Fruit fly (Drosophila melanogaster) whole organism, embryonic: ENCODE results near the gene CG4004.
A peak's percentile ranks its signal among the peaks of the same experiment; 100 is the strongest.

Experiments used
- Adf1 ChIP-seq: fragments of 200-800 bp; sonication (Bioruptor generic); IDR thresholded peaks from 2 replicates; pipeline ENCODE4 v1.3.6; 2022; ENCODE audit warnings: missing biosample characterization, missing genetic modification characterization
- CG10979 ChIP-seq: fragments of 200-800 bp; sonication (Bioruptor generic); optimal IDR thresholded peaks from 2 replicates; lab custom pipeline; 2018; ENCODE audit warnings: missing biosample characterization, mild to moderate bottlenecking, missing genetic modification characterization, moderate library complexity
- CG12236 ChIP-seq: fragments of 200-800 bp; sonication (Bioruptor generic); optimal IDR thresholded peaks from 2 replicates; lab custom pipeline; 2016; ENCODE audit warnings: missing biosample characterization, missing genetic modification characterization
- CG13424 ChIP-seq: fragments of 200-800 bp; sonication (Bioruptor generic); optimal IDR thresholded peaks from 2 replicates; lab custom pipeline; 2019; ENCODE audit warnings: missing biosample characterization, mild to moderate bottlenecking, missing genetic modification characterization, moderate library complexity
- CG14050 ChIP-seq: fragments of 200-800 bp; sonication (Bioruptor generic); IDR thresholded peaks from 3 replicates; pipeline ENCODE4 v1.3.6; 2022; ENCODE audit warnings: missing biosample characterization, missing genetic modification characterization
- CG14441 ChIP-seq: fragments of 200-800 bp; sonication (Bioruptor generic); IDR thresholded peaks from 2 replicates; pipeline ENCODE4 v1.3.6; 2022; ENCODE audit warnings: missing biosample characterization, missing genetic modification characterization
- CG14710 ChIP-seq: fragments of 200-800 bp; sonication (Bioruptor generic); optimal IDR thresholded peaks from 3 replicates; lab custom pipeline; 2019; ENCODE audit warnings: missing biosample characterization, mild to moderate bottlenecking, missing genetic modification characterization, moderate library complexity
- CG15073 ChIP-seq: fragments of 200-800 bp; sonication (Bioruptor generic); optimal IDR thresholded peaks from 2 replicates; lab custom pipeline; 2016; ENCODE audit warnings: missing biosample characterization, missing genetic modification characterization
- CG16815 ChIP-seq: fragments of 200-800 bp; sonication (Bioruptor generic); optimal IDR thresholded peaks from 3 replicates; lab custom pipeline; 2017; ENCODE audit warnings: missing biosample characterization, mild to moderate bottlenecking, missing genetic modification characterization
- CG17912 ChIP-seq: fragments of 200-800 bp; sonication (Bioruptor generic); optimal IDR thresholded peaks from 2 replicates; lab custom pipeline; 2018; ENCODE audit warnings: missing biosample characterization, mild to moderate bottlenecking, missing genetic modification characterization
- CG3065 ChIP-seq: fragments of 200-800 bp; sonication (Bioruptor generic); optimal IDR thresholded peaks from 2 replicates; lab custom pipeline; 2016; ENCODE audit warnings: missing biosample characterization, missing genetic modification characterization
- CG32767 ChIP-seq: fragments of 200-800 bp; sonication (Bioruptor generic); IDR thresholded peaks from 2 replicates; pipeline ENCODE4 v1.3.6; 2022; ENCODE audit warnings: missing biosample characterization, missing genetic modification characterization
- CG3726 ChIP-seq: fragments of 200-800 bp; sonication (Bioruptor generic); IDR thresholded peaks from 3 replicates; pipeline ENCODE4, ENCODE4 v1.3.6; 2022; ENCODE audit warnings: missing biosample characterization, missing genetic modification characterization
- CG5180 ChIP-seq: fragments of 200-800 bp; sonication (Bioruptor generic); optimal IDR thresholded peaks from 3 replicates; lab custom pipeline; 2017; ENCODE audit warnings: missing biosample characterization, missing genetic modification characterization, mild to moderate bottlenecking, moderate library complexity, missing genetic modification reagents
- CG5245 ChIP-seq: fragments of 200-800 bp; sonication (Bioruptor generic); optimal IDR thresholded peaks from 3 replicates; lab custom pipeline; 2016; ENCODE audit warnings: missing biosample characterization, missing genetic modification characterization
- D19A ChIP-seq: fragments of 200-800 bp; optimal IDR thresholded peaks from 3 replicates; lab custom pipeline; 2019; ENCODE audit warnings: missing biosample characterization, mild to moderate bottlenecking, missing genetic modification characterization, moderate library complexity
- Drgx ChIP-seq: fragments of 200-800 bp; sonication (Bioruptor generic); IDR thresholded peaks from 2 replicates; pipeline ENCODE4 v1.3.6; 2022; ENCODE audit warnings: missing biosample characterization, missing genetic modification characterization
- HLHmδ ChIP-seq: fragments of 200-800 bp; sonication (Bioruptor generic); optimal IDR thresholded peaks from 2 replicates; lab custom pipeline; 2018; ENCODE audit warnings: missing biosample characterization, mild to moderate bottlenecking, missing genetic modification characterization, moderate library complexity
- Lhr ChIP-seq: fragments of 200-800 bp; sonication (Bioruptor generic); optimal IDR thresholded peaks from 3 replicates; lab custom pipeline; 2017; ENCODE audit warnings: mild to moderate bottlenecking, missing biosample characterization, missing genetic modification reagents, missing genetic modification characterization
- Opbp ChIP-seq: fragments of 200-800 bp; sonication (Bioruptor generic); IDR thresholded peaks from 3 replicates; pipeline ENCODE4 v1.3.6; 2022; ENCODE audit warnings: missing biosample characterization, missing genetic modification characterization; ENCODE audit not compliant: partially characterized antibody
- ara ChIP-seq: fragments of 200-800 bp; sonication (Bioruptor generic); IDR thresholded peaks from 2 replicates; pipeline ENCODE4 v1.3.6; 2022; ENCODE audit warnings: missing biosample characterization, missing genetic modification characterization
- btn ChIP-seq: fragments of 200-800 bp; sonication (Bioruptor generic); optimal IDR thresholded peaks from 2 replicates; lab custom pipeline; 2016; ENCODE audit warnings: missing biosample characterization, missing genetic modification characterization
- crol ChIP-seq: fragments of 200-800 bp; sonication (Bioruptor generic); IDR thresholded peaks from 2 replicates; pipeline ENCODE4 v1.3.6; 2022; ENCODE audit warnings: missing biosample characterization, missing genetic modification characterization
- dmrt11E ChIP-seq: fragments of 200-800 bp; sonication (Bioruptor generic); optimal IDR thresholded peaks from 3 replicates; lab custom pipeline; 2018; ENCODE audit warnings: missing biosample characterization, mild to moderate bottlenecking, missing genetic modification characterization, moderate library complexity
- fd102C ChIP-seq: fragments of 200-800 bp; sonication (Bioruptor generic); optimal IDR thresholded peaks from 2 replicates; lab custom pipeline; 2018; ENCODE audit warnings: missing biosample characterization, mild to moderate bottlenecking, missing genetic modification characterization, moderate library complexity
- ftz-f1 ChIP-seq: fragments of 200-800 bp; sonication (Bioruptor generic); optimal IDR thresholded peaks from 2 replicates; lab custom pipeline; 2016; ENCODE audit warnings: missing biosample characterization, missing genetic modification characterization
- kay ChIP-seq: fragments of 200-800 bp; sonication (Bioruptor generic); optimal IDR thresholded peaks from 2 replicates; lab custom pipeline; 2016; ENCODE audit warnings: missing biosample characterization, missing genetic modification characterization
- lab ChIP-seq: fragments of 200-800 bp; sonication (Bioruptor generic); optimal IDR thresholded peaks from 3 replicates; lab custom pipeline; 2017; ENCODE audit warnings: missing biosample characterization, missing genetic modification characterization, mild to moderate bottlenecking, moderate library complexity, missing genetic modification reagents
- nau ChIP-seq: fragments of 200-800 bp; sonication (Bioruptor generic); optimal IDR thresholded peaks from 3 replicates; lab custom pipeline; 2017; ENCODE audit warnings: missing biosample characterization, mild to moderate bottlenecking, missing genetic modification characterization, missing genetic modification reagents
- nmo ChIP-seq: fragments of 200-800 bp; sonication (Bioruptor generic); optimal IDR thresholded peaks from 2 replicates; lab custom pipeline; 2018; ENCODE audit warnings: missing biosample characterization, mild to moderate bottlenecking, missing genetic modification characterization, moderate library complexity
- nom ChIP-seq: fragments of 200-800 bp; sonication (Bioruptor generic); optimal IDR thresholded peaks from 2 replicates; lab custom pipeline; 2017; ENCODE audit warnings: missing biosample characterization, missing genetic modification characterization, mild to moderate bottlenecking, moderate library complexity, missing genetic modification reagents
- phol ChIP-seq: fragments of 200-800 bp; sonication (Bioruptor generic); optimal IDR thresholded peaks from 3 replicates; lab custom pipeline; 2018; ENCODE audit warnings: missing biosample characterization, mild to moderate bottlenecking, missing genetic modification characterization, moderate library complexity
- prd ChIP-seq, 3 experiments: fragments of >200 bp in 2 of 3; fragments of 200-800 bp in 1 of 3; sonication (Bioruptor generic) in 1 of 3; optimal IDR thresholded peaks in 2 of 3; IDR thresholded peaks in 1 of 3; 2 replicates in 2 of 3; 3 replicates in 1 of 3; pipeline versions ENCODE4 v1.3.6 to Lab custom; 2017 to 2022; ENCODE audit warnings: missing biosample characterization in 1 of 3, missing genetic modification characterization in 1 of 3
- sens-2 ChIP-seq: fragments of 200-800 bp; sonication (Bioruptor generic); IDR thresholded peaks from 2 replicates; pipeline ENCODE4 v1.3.6; 2022; ENCODE audit warnings: missing biosample characterization, missing genetic modification characterization
- yki ChIP-seq: fragments of >200 bp; optimal IDR thresholded peaks from 3 replicates; lab custom pipeline; 2018
- zen2 ChIP-seq: fragments of 200-800 bp; sonication (Bioruptor generic); IDR thresholded peaks from 3 replicates; pipeline ENCODE4 v1.3.6; 2022; ENCODE audit warnings: missing biosample characterization, missing genetic modification characterization; ENCODE audit not compliant: partially characterized antibody

CG4004 gene

dm6 chrX:12742651-12743020, 1.4 kb upstream of the CG4004 start:
- TF ChIP-seq CG3065 (GFP tag; lab: Kevin White, UChicago) (no peak), Adf1 (GFP tag; lab: Robert Waterston, UW) (peak; percentile 67; the same call in 1 of the 2 replicates), CG5245 (GFP tag; lab: Kevin White, UChicago) (no peak), CG15073 (peak; percentile 95), CG16815 (GFP tag; lab: Kevin White, UChicago) (no peak), HLHmδ (no peak)

DNA sequence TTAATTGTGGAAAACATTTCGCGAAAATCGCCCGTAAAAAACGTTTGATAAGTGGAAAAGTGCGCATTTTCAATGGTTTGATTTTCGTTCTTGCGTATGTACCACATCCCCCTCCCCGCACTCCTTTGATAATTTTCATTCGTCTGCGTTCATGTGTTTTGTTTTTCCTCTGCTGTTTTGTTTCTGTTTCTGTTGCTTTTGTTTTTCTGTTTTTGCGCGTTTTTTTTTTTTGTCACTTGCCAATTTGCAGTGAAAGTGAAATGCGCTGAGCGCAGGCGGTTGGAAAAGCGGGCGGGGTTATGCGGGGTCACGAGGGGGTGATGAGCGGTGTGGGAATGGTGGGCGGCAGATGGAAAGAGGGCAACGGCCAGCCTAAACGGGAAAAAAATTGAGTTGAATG, 716 bp upstream of the CG4004 start:
- TF ChIP-seq ftz-f1 (GFP tag; lab: Kevin White, UChicago) = no peak
- no peak for TF ChIP-seq nmo
- TF ChIP-seq fd102C (GFP tag; lab: Kevin White, UChicago) = no peak
- TF ChIP-seq CG32767 = no peak
- TF ChIP-seq CG14441 = no peak
- TF ChIP-seq btn (GFP tag; lab: Kevin White, UChicago) = no peak
- no peak for TF ChIP-seq kay
- no peak for TF ChIP-seq CG12236
- peak; percentile 3 for TF ChIP-seq nom (GFP tag; lab: Kevin White, UChicago)
- no peak for TF ChIP-seq prd (optimal IDR thresholded peaks at IDR 0.05; lab: Kevin White, UChicago)
- TF ChIP-seq prd (GFP tag; IDR thresholded peaks at IDR 0.05; lab: Robert Waterston, UW) = no peak
- TF ChIP-seq Lhr (GFP tag; lab: Kevin White, UChicago) = no peak
- TF ChIP-seq lab (GFP tag; lab: Kevin White, UChicago) = no peak
- no peak for TF ChIP-seq nau (GFP tag; lab: Kevin White, UChicago)
- TF ChIP-seq crol (GFP tag; lab: Robert Waterston, UW) = peak; percentile 62
- no peak for TF ChIP-seq CG14050 (GFP tag; lab: Robert Waterston, UW)
- peak; percentile 69 for TF ChIP-seq Drgx (GFP tag; lab: Robert Waterston, UW)
- TF ChIP-seq sens-2 = no peak
- TF ChIP-seq ara (GFP tag; lab: Robert Waterston, UW) = no peak
- TF ChIP-seq CG3726 = no peak
- no peak for TF ChIP-seq yki
- no peak for TF ChIP-seq CG14710 (tag; lab: Kevin White, UChicago)
- no peak for TF ChIP-seq CG17912 (GFP tag; lab: Kevin White, UChicago)

- peak; percentile 0 for TF ChIP-seq phol (tag; lab: Kevin White, UChicago)
- peak; percentile 12 for TF ChIP-seq dmrt11E (tag; lab: Kevin White, UChicago)
- TF ChIP-seq CG10979 (tag; lab: Kevin White, UChicago) = peak; percentile 3
- peak; percentile 39; the same call in 1 of the 3 replicates for TF ChIP-seq Opbp (GFP tag; lab: Robert Waterston, UW)
- peak; percentile 89 for TF ChIP-seq CG5180 (GFP tag; lab: Kevin White, UChicago)
- TF ChIP-seq CG13424 (tag; lab: Kevin White, UChicago) = peak; percentile 20
- TF ChIP-seq zen2 (GFP tag; lab: Robert Waterston, UW) = no peak
- TF ChIP-seq D19A (tag; lab: Kevin White, UChicago) = no peak
Observed at dm6 chrX:12745117-12745516, 1.1 kb downstream of the CG4004 start.
